Worm (Caenorhabditis elegans): ENCODE data around the gene lin-37.

lin-37 gene

ce11 chrIII:7101814-7102477 is 29.6 kb upstream of the lin-37 start:
- TF ChIP-seq unc-30 (tag; optimal IDR thresholded peaks at IDR 0.05) (no peak), mep-1 (tag; optimal IDR thresholded peaks at IDR 0.05) (no peak), mdl-1 (tag; optimal IDR thresholded peaks at IDR 0.05) (no peak), C34B4.2 (tag; optimal IDR thresholded peaks at IDR 0.05) (no peak), Y116A8C.19 (tag; optimal IDR thresholded peaks at IDR 0.05; ENCODE audit: borderline replicate concordance) (no peak), lin-15B (tag; optimal IDR thresholded peaks at IDR 0.05) (no peak), ceh-82 (tag; optimal IDR thresholded peaks at IDR 0.05) (no peak), ceh-63 (GFP tag; optimal IDR thresholded peaks at IDR 0.05) (no peak), ces-1 (GFP tag; optimal IDR thresholded peaks at IDR 0.05) (no peak), ztf-11 (tag; optimal IDR thresholded peaks at IDR 0.05) (no peak), nhr-84 (tag; optimal IDR thresholded peaks at IDR 0.05) (no peak)

ce11 chrIII:7100001-7100400 is 27.6 kb upstream of the lin-37 start, which contains the start of gene ZK418.11:
Gene ZK418.11, plus strand, starts transcription at chrIII:7100289.
- TF ChIP-seq sptf-1 (tag; optimal IDR thresholded peaks at IDR 0.05) (no peak), nhr-71 (tag; optimal IDR thresholded peaks at IDR 0.05) (peak; percentile 26), dsc-1 (tag; optimal IDR thresholded peaks at IDR 0.05) (peak; percentile 55), fkh-8 (tag; optimal IDR thresholded peaks at IDR 0.05) (peak; percentile 73), nhr-237 (tag; optimal IDR thresholded peaks at IDR 0.05) (no peak), nhr-11 (tag; optimal IDR thresholded peaks at IDR 0.05) (peak; percentile 36)

ce11 chrIII:7096481-7096880 is 24.1 kb upstream of the lin-37 start:
- TF ChIP-seq C16A3.4 (tag; optimal IDR thresholded peaks at IDR 0.05) = no peak
- no peak for TF ChIP-seq egl-13 (tag; optimal IDR thresholded peaks at IDR 0.05)
- TF ChIP-seq dpl-1 (GFP tag; optimal IDR thresholded peaks at IDR 0.05) = no peak
- no peak for TF ChIP-seq ceh-8 (GFP tag; optimal IDR thresholded peaks at IDR 0.05)
- no peak for TF ChIP-seq skn-1 (tag; optimal IDR thresholded peaks at IDR 0.05)
- no peak for TF ChIP-seq lir-3 (tag; optimal IDR thresholded peaks at IDR 0.05; ENCODE audit: poor library complexity)
- no peak for TF ChIP-seq alr-1 (tag; optimal IDR thresholded peaks at IDR 0.05; ENCODE audit: borderline replicate concordance)
- TF ChIP-seq jun-1 (tag; optimal IDR thresholded peaks at IDR 0.05) = no peak
- TF ChIP-seq hlh-4 (tag; optimal IDR thresholded peaks at IDR 0.05) = no peak
- no peak for TF ChIP-seq ets-5 (GFP tag; IDR thresholded peaks at IDR 0.05)
- TF ChIP-seq tbx-2 (tag; optimal IDR thresholded peaks at IDR 0.05) = no peak
- TF ChIP-seq mab-9 (GFP tag; IDR thresholded peaks at IDR 0.05) = no peak
- no peak for TF ChIP-seq snu-23 (GFP tag; optimal IDR thresholded peaks at IDR 0.05)
- no peak for TF ChIP-seq elt-3 (tag; optimal IDR thresholded peaks at IDR 0.05)
- TF ChIP-seq unc-30 (tag; optimal IDR thresholded peaks at IDR 0.05) = no peak
- TF ChIP-seq ceh-90 (tag; optimal IDR thresholded peaks at IDR 0.05) = no peak
- no peak for TF ChIP-seq tlp-1 (tag; optimal IDR thresholded peaks at IDR 0.05)
- no peak for TF ChIP-seq nhr-28 (tag; optimal IDR thresholded peaks at IDR 0.05)
- no peak for TF ChIP-seq nhr-84 (tag; optimal IDR thresholded peaks at IDR 0.05)

- TF ChIP-seq mdl-1 (tag; optimal IDR thresholded peaks at IDR 0.05) (no peak), lin-39 (tag; optimal IDR thresholded peaks at IDR 0.05) (no peak), mep-1 (tag; optimal IDR thresholded peaks at IDR 0.05) (no peak), dsc-1 (tag; optimal IDR thresholded peaks at IDR 0.05) (peak; percentile 89), nhr-11 (tag; optimal IDR thresholded peaks at IDR 0.05) (peak; percentile 64), ama-1 (optimal IDR thresholded peaks at IDR 0.05) (no peak), fkh-4 (tag; optimal IDR thresholded peaks at IDR 0.05; ENCODE audit: borderline replicate concordance) (no peak), ceh-8 (GFP tag; optimal IDR thresholded peaks at IDR 0.05) (no peak), nhr-77 (tag; optimal IDR thresholded peaks at IDR 0.05) (no peak), skn-1 (tag; optimal IDR thresholded peaks at IDR 0.05) (no peak), ceh-88 (GFP tag; IDR thresholded peaks at IDR 0.05) (no peak), fkh-8 (tag; optimal IDR thresholded peaks at IDR 0.05) (peak; percentile 82), nhr-237 (tag; optimal IDR thresholded peaks at IDR 0.05) (no peak), sox-4 (tag; optimal IDR thresholded peaks at IDR 0.05) (peak; percentile 39), swsn-7 (tag; optimal IDR thresholded peaks at IDR 0.05) (no peak), ztf-11 (tag; optimal IDR thresholded peaks at IDR 0.05) (no peak), pax-3 (tag; optimal IDR thresholded peaks at IDR 0.05) (peak; percentile 38), C16A3.4 (tag; optimal IDR thresholded peaks at IDR 0.05) (no peak), nhr-20 (tag; optimal IDR thresholded peaks at IDR 0.05) (peak; percentile 11), unc-30 (tag; optimal IDR thresholded peaks at IDR 0.05) (no peak), nhr-85 (tag) (no peak), ces-1 (GFP tag; optimal IDR thresholded peaks at IDR 0.05) (no peak), tbx-2 (tag; optimal IDR thresholded peaks at IDR 0.05) (no peak), nhr-47 (tag; optimal IDR thresholded peaks at IDR 0.05) (peak; percentile 46), sup-37 (GFP tag; optimal IDR thresholded peaks at IDR 0.05) (no peak), mab-9 (GFP tag; IDR thresholded peaks at IDR 0.05) (no peak)
Observed at ce11 chrIII:7095156-7095555, 22.8 kb upstream of the lin-37 start, which contains the start of gene nhr-9. Gene nhr-9, plus strand, starts transcription at chrIII:7095462.
